Fruit fly (Drosophila melanogaster): ENCODE results near the gene Calx.
A peak's percentile ranks its signal among the peaks of the same experiment; 100 is the strongest.

Gene Calx

dm6 chr3R:20946774-20947173 lies 31.2 kb upstream of the Calx start (continued):
- no peak for TF ChIP-seq CG9609 (GFP tag; optimal IDR thresholded peaks at IDR 0.05)

- TF ChIP-seq CG17912 (GFP tag; optimal IDR thresholded peaks at IDR 0.05) (peak; percentile 24), crol (GFP tag; IDR thresholded peaks at IDR 0.05) (no peak), CG10431 (GFP tag; optimal IDR thresholded peaks at IDR 0.05) (no peak), Hr51 (GFP tag; optimal IDR thresholded peaks at IDR 0.05) (peak in 1 of 2 experiments; percentile 3), toy (GFP tag; IDR thresholded peaks at IDR 0.05) (no peak), CG2199 (GFP tag; IDR thresholded peaks at IDR 0.05) (peak; percentile 76), Mes4 (GFP tag; optimal IDR thresholded peaks at IDR 0.05) (peak; percentile 19), Bdp1 (GFP tag; optimal IDR thresholded peaks at IDR 0.05) (no peak), CG3163 (GFP tag; optimal IDR thresholded peaks at IDR 0.05) (peak; percentile 35), CG16779 (GFP tag; IDR thresholded peaks at IDR 0.05) (no peak), dmrt99B (tag; optimal IDR thresholded peaks at IDR 0.05) (no peak), pum (GFP tag; optimal IDR thresholded peaks at IDR 0.05) (peak; percentile 26), CG1603 (tag; optimal IDR thresholded peaks at IDR 0.05) (peak; percentile 72), HmgD (GFP tag; optimal IDR thresholded peaks at IDR 0.05) (peak; percentile 68), wek (GFP tag; optimal IDR thresholded peaks at IDR 0.05) (no peak), Bgb (GFP tag; IDR thresholded peaks at IDR 0.05; ENCODE audit: partially characterized antibody) (no peak; the same call in 1 of the 2 replicates), sens (GFP tag) (peak; percentile 70), CG15514 (GFP tag; optimal IDR thresholded peaks at IDR 0.05) (peak; percentile 23), fd64A (GFP tag; optimal IDR thresholded peaks at IDR 0.05) (no peak), CG3281 (GFP tag; optimal IDR thresholded peaks at IDR 0.05) (no peak), BtbVII (GFP tag; optimal IDR thresholded peaks at IDR 0.05) (no peak), Blimp-1 (GFP tag; optimal IDR thresholded peaks at IDR 0.05) (no peak), Sox100B (GFP tag; optimal IDR thresholded peaks at IDR 0.05) (no peak), croc (GFP tag; conservative IDR thresholded peaks at IDR 0.05) (no peak), HLH3B (GFP tag; IDR thresholded peaks at IDR 0.05) (no peak), B-H2 (GFP tag; optimal IDR thresholded peaks at IDR 0.05) (peak; percentile 60), CG13624 (GFP tag; optimal IDR thresholded peaks at IDR 0.05) (peak; percentile 42), pb (GFP tag; optimal IDR thresholded peaks at IDR 0.05) (no peak), CG10147 (GFP tag; optimal IDR thresholded peaks at IDR 0.05) (no peak), CG13123 (GFP tag; optimal IDR thresholded peaks at IDR 0.05) (no peak), slou (GFP tag; optimal IDR thresholded peaks at IDR 0.05) (peak; percentile 25), Dip3 (GFP tag; optimal IDR thresholded peaks at IDR 0.05) (peak; percentile 23), luna (GFP tag; optimal IDR thresholded peaks at IDR 0.05) (peak; percentile 10), lbe (GFP tag; optimal IDR thresholded peaks at IDR 0.05) (no peak), CG2712 (tag; optimal IDR thresholded peaks at IDR 0.05) (peak; percentile 35), CG6765 (GFP tag; optimal IDR thresholded peaks at IDR 0.05) (no peak), cad (GFP tag; optimal IDR thresholded peaks at IDR 0.05) (no peak), ara (GFP tag; IDR thresholded peaks at IDR 0.05) (no peak), zen (tag; optimal IDR thresholded peaks at IDR 0.05) (peak; percentile 15), cg (GFP tag; optimal IDR thresholded peaks at IDR 0.05) (no peak), aop (GFP tag; IDR thresholded peaks at IDR 0.05) (no peak), Ets97D (GFP tag; optimal IDR thresholded peaks at IDR 0.05) (peak; percentile 18), HmgZ (tag; optimal IDR thresholded peaks at IDR 0.05) (peak; percentile 78), CG1602 (GFP tag; optimal IDR thresholded peaks at IDR 0.05) (peak; percentile 2), Optix (GFP tag; IDR thresholded peaks at IDR 0.05) (no peak), CG6683 (GFP tag; optimal IDR thresholded peaks at IDR 0.05) (no peak), Xbp1 (GFP tag; optimal IDR thresholded peaks at IDR 0.05) (peak; percentile 65), CG7839 (tag; optimal IDR thresholded peaks at IDR 0.05) (peak; percentile 12), exex (tag; optimal IDR thresholded peaks at IDR 0.05) (no peak)
These were observed 30.0 kb upstream of the Calx start for dm6 chr3R:20947991-20948407.
